Fruit fly (Drosophila melanogaster): ENCODE measurements around the gene CG43799.

CG43799 gene

dm6 chr2L:7207660-7208059 lies 19.9 kb upstream of the CG43799 start:
- no peak for TF ChIP-seq Myc (optimal IDR thresholded peaks at IDR 0.05)
- TF ChIP-seq insv (optimal IDR thresholded peaks at IDR 0.05): no peak
- TF ChIP-seq psq (optimal IDR thresholded peaks at IDR 0.05): no peak
- no peak for TF ChIP-seq Sin3A (optimal IDR thresholded peaks at IDR 0.05)
- TF ChIP-seq ttk (optimal IDR thresholded peaks at IDR 0.05): no peak
- TF ChIP-seq h (optimal IDR thresholded peaks at IDR 0.05): no peak

dm6 chr2L:7213532-7213931 lies 14.0 kb upstream of the CG43799 start:
- TF ChIP-seq psq (optimal IDR thresholded peaks at IDR 0.05): no peak
- no peak for TF ChIP-seq h (optimal IDR thresholded peaks at IDR 0.05)
- TF ChIP-seq Myc (optimal IDR thresholded peaks at IDR 0.05): no peak
- TF ChIP-seq Sin3A (optimal IDR thresholded peaks at IDR 0.05): no peak
- TF ChIP-seq ttk (optimal IDR thresholded peaks at IDR 0.05): no peak
- TF ChIP-seq insv (optimal IDR thresholded peaks at IDR 0.05): no peak

- TF ChIP-seq Sin3A (optimal IDR thresholded peaks at IDR 0.05): no peak
- TF ChIP-seq insv (optimal IDR thresholded peaks at IDR 0.05): no peak
- no peak for TF ChIP-seq h (optimal IDR thresholded peaks at IDR 0.05)
- TF ChIP-seq ttk (optimal IDR thresholded peaks at IDR 0.05): no peak
- no peak for TF ChIP-seq Myc (optimal IDR thresholded peaks at IDR 0.05)
- no peak for TF ChIP-seq psq (optimal IDR thresholded peaks at IDR 0.05)
Observed at dm6 chr2L:7214885-7215284, 12.6 kb upstream of the CG43799 start.

- TF ChIP-seq psq (optimal IDR thresholded peaks at IDR 0.05) (no peak), ttk (optimal IDR thresholded peaks at IDR 0.05) (no peak), insv (optimal IDR thresholded peaks at IDR 0.05) (no peak), h (optimal IDR thresholded peaks at IDR 0.05) (no peak), Myc (optimal IDR thresholded peaks at IDR 0.05) (no peak), Sin3A (optimal IDR thresholded peaks at IDR 0.05) (no peak)
Observed at dm6 chr2L:7215657-7216056, 11.9 kb upstream of the CG43799 start.

DNA sequence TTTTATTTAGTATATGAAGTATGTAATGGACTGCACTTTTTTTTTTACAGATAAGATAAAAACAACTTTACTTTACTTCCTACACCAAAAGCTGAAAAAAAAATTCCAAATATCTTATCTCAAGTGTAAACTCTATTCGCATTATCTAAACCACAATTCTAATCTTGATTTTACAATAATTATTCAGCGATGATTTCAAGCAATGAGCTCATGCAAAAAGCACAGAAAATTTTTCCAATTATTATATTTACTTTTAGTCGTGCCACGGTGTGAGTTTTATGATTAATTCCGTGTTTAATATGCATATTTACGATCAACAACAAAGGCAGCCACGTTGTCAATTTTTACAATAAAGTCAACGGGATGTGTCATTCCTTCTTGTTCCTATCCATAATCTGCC lies 11.3 kb upstream of the CG43799 start:
- no peak for TF ChIP-seq Sin3A (optimal IDR thresholded peaks at IDR 0.05)
- TF ChIP-seq Myc (optimal IDR thresholded peaks at IDR 0.05): no peak
- no peak for TF ChIP-seq h (optimal IDR thresholded peaks at IDR 0.05)
- TF ChIP-seq insv (optimal IDR thresholded peaks at IDR 0.05): no peak
- TF ChIP-seq ttk (optimal IDR thresholded peaks at IDR 0.05): no peak
- TF ChIP-seq psq (optimal IDR thresholded peaks at IDR 0.05): no peak

dm6 chr2L:7217059-7217458 lies 10.5 kb upstream of the CG43799 start:
- TF ChIP-seq ttk (optimal IDR thresholded peaks at IDR 0.05) (no peak), Sin3A (optimal IDR thresholded peaks at IDR 0.05) (no peak), insv (optimal IDR thresholded peaks at IDR 0.05) (no peak), psq (optimal IDR thresholded peaks at IDR 0.05) (no peak), Myc (optimal IDR thresholded peaks at IDR 0.05) (no peak), h (optimal IDR thresholded peaks at IDR 0.05) (no peak)

- TF ChIP-seq ttk (optimal IDR thresholded peaks at IDR 0.05) (no peak), psq (optimal IDR thresholded peaks at IDR 0.05) (no peak), Myc (optimal IDR thresholded peaks at IDR 0.05) (no peak), h (optimal IDR thresholded peaks at IDR 0.05) (no peak), insv (optimal IDR thresholded peaks at IDR 0.05) (no peak), Sin3A (optimal IDR thresholded peaks at IDR 0.05) (no peak)
Observed at dm6 chr2L:7217931-7218330, 9.6 kb upstream of the CG43799 start.

dm6 chr2L:7219172-7219571 lies 8.4 kb upstream of the CG43799 start:
- TF ChIP-seq ttk (optimal IDR thresholded peaks at IDR 0.05) (no peak), psq (optimal IDR thresholded peaks at IDR 0.05) (no peak), h (optimal IDR thresholded peaks at IDR 0.05) (no peak), insv (optimal IDR thresholded peaks at IDR 0.05) (no peak), Sin3A (optimal IDR thresholded peaks at IDR 0.05) (no peak), Myc (optimal IDR thresholded peaks at IDR 0.05) (no peak)

dm6 chr2L:7219650-7220267 lies 7.8 kb upstream of the CG43799 start, which contains the start of gene CG13784:
Gene CG13784 (minus strand): TSS chr2L:7220033.
- TF ChIP-seq Myc (optimal IDR thresholded peaks at IDR 0.05) (no peak), ttk (optimal IDR thresholded peaks at IDR 0.05) (no peak), insv (optimal IDR thresholded peaks at IDR 0.05) (no peak), psq (optimal IDR thresholded peaks at IDR 0.05) (no peak), h (optimal IDR thresholded peaks at IDR 0.05) (no peak), Sin3A (optimal IDR thresholded peaks at IDR 0.05) (no peak)

DNA sequence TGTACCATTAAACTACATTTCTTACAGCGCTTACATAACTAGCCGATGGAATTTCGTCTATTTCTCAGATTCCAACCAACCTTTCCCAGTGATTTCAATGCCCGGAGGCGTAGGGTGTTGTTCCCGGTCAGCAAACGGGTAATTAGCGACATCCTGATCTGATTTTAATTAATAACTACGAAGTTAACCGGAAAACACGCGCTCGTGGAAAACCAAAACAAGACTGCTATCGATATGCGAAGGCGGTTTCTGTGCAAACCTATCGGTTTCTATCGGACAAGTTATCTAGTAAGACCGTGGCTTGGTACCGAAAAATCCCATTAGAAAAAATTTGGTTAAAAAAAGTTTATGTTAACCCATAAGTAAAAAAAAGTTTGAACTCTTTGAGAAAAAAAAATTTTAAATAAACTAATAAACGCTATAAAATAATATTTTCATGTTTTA lies 4.7 kb upstream of the CG43799 start, which contains the start of gene mEFG1:
TSS of gene mEFG1 (minus strand) at position 253 of the 444 bp plus-strand sequence.
- TF ChIP-seq insv (optimal IDR thresholded peaks at IDR 0.05) (no peak), ttk (optimal IDR thresholded peaks at IDR 0.05) (no peak), Myc (optimal IDR thresholded peaks at IDR 0.05) (no peak), psq (optimal IDR thresholded peaks at IDR 0.05) (no peak), Sin3A (optimal IDR thresholded peaks at IDR 0.05) (no peak), h (optimal IDR thresholded peaks at IDR 0.05) (no peak)

DNA sequence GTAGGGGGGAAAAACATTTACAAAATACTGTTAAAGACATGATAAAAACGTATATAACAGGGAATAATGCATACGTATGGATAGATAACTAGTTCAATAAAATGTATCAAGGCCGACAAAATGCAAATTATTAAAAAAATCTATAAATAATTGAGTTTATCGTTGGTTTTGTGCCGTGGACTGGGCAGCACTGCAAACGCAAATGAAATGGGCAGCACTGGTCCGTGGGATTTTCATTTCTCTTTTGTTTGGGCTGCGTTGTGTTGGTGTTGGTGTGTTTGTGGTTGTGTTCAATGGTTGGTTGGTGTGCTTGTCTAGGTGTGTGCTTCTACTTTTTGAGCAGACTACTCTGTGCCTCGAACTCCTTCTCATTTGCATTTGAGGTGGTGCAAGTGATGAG lies 947 bp upstream of the CG43799 start:
- TF ChIP-seq ttk (optimal IDR thresholded peaks at IDR 0.05): no peak

- TF ChIP-seq insv (optimal IDR thresholded peaks at IDR 0.05) (no peak), psq (optimal IDR thresholded peaks at IDR 0.05) (no peak), h (optimal IDR thresholded peaks at IDR 0.05) (no peak), Sin3A (optimal IDR thresholded peaks at IDR 0.05) (no peak), ttk (optimal IDR thresholded peaks at IDR 0.05) (no peak), Myc (optimal IDR thresholded peaks at IDR 0.05) (no peak)
Observed at dm6 chr2L:7232713-7233112, 5.2 kb downstream of the CG43799 start, which contains the start of gene CG43800. Gene CG43800 (minus strand): TSS chr2L:7232813.

DNA sequence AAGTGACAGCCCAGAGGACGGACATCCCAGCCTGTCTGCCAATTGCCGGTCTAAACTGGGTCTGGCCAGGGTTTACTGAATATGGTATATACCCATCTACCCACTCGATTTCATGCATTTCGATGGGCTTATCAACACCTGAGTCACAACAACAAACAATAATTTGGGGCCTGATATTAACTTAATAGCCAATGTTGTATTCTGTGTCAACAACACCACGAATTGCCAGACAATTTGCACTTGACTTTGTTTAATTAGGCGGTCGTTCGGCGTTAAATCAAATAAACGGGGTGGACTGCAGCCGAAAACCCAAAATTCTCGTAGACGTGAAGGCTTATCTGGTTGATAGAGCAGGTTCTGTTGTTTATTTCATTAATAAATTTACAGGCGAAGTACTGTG lies 11.8 kb downstream of the CG43799 start:
- TF ChIP-seq ttk (optimal IDR thresholded peaks at IDR 0.05) (no peak), psq (optimal IDR thresholded peaks at IDR 0.05) (no peak), h (optimal IDR thresholded peaks at IDR 0.05) (no peak), Sin3A (optimal IDR thresholded peaks at IDR 0.05) (no peak), Myc (optimal IDR thresholded peaks at IDR 0.05) (no peak), insv (optimal IDR thresholded peaks at IDR 0.05) (no peak)

Measured in Kc167 (cell line).